Worm (Caenorhabditis elegans): Measurements from ENCODE around the gene atf-2.

- TF ChIP-seq ztf-23 (GFP tag; IDR thresholded peaks at IDR 0.05) (no peak), tab-1 (GFP tag; IDR thresholded peaks at IDR 0.05) (no peak), med-1 (GFP tag; optimal IDR thresholded peaks at IDR 0.05; ENCODE audit: insufficient read depth) (no peak)
Observed at ce11 chrII:8730281-8730680, 21.5 kb upstream of the atf-2 start.
